Fruit fly (Drosophila melanogaster): ENCODE results near the gene CG15021.
A peak's percentile ranks its signal among the peaks of the same experiment; 100 is the strongest.

CG15021 gene

DNA sequence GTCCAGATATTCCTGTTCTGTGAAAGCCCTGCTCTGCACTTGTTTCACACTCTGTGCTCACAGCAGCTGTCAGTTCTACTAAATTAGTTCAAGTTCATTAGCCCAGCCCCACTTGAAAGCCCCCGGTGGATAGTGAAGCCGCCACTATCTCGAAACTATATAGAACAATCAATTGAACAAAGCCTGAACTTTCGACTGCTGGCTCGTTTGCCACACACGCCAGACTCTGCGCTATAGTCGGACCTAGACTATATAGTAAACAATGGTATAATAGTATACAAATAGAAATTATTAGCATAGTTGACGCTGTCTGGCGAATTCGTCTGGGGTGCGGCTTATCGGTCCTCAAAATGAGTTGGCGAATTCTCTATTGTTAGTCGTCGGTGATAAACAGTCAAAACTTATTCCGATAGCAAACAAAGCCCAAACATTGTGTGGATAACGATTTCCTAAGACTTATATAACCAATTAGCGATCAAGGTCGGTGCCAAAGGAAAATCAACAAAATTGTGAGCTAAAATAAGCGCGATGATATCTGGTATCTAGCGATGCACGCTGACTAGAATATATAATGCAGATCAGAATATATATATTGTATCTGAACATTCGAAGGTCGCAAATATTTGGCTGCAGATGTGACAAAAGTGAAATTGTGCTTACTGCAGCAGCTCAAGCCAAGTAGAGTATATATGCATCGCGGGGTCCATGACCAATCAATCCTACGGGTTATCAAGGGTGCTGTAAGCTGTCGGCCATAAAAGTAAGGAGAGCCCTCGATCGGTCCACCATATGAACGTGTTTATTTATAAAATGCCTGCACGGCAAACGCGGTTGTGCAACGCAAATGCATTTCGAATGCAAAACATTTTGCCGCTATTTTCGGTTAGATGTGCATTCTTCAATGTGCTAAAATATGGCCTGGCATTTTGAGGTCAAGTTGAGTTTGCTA is 20.9 kb upstream of the CG15021 start:
- TF ChIP-seq dl (GFP tag; optimal IDR thresholded peaks at IDR 0.05; ENCODE audit: insufficient read depth in 1 of 2, partially characterized antibody in 2 of 2) (no peak), foxo (GFP tag; optimal IDR thresholded peaks at IDR 0.05) (no peak), Jra (GFP tag; optimal IDR thresholded peaks at IDR 0.05) (no peak), woc (GFP tag; optimal IDR thresholded peaks at IDR 0.05) (no peak), lola (GFP tag; optimal IDR thresholded peaks at IDR 0.05) (no peak), usp (GFP tag; optimal IDR thresholded peaks at IDR 0.05) (no peak), Myc (optimal IDR thresholded peaks at IDR 0.05) (no peak), tai (GFP tag; optimal IDR thresholded peaks at IDR 0.05) (no peak), dmrt93B (GFP tag; optimal IDR thresholded peaks at IDR 0.05) (no peak), OdsH (GFP tag; optimal IDR thresholded peaks at IDR 0.05) (no peak), sv (GFP tag; optimal IDR thresholded peaks at IDR 0.05) (no peak), rgr (GFP tag; optimal IDR thresholded peaks at IDR 0.05) (no peak)

- TF ChIP-seq Rel (GFP tag; optimal IDR thresholded peaks at IDR 0.05): no peak
- peak; percentile 53 for TF ChIP-seq Rel (tag; optimal IDR thresholded peaks at IDR 0.05)
- no peak for TF ChIP-seq Jra (GFP tag; optimal IDR thresholded peaks at IDR 0.05)
Observed at dm6 chr3L:4417068-4417467, 19.5 kb upstream of the CG15021 start.

- TF ChIP-seq lola (GFP tag; optimal IDR thresholded peaks at IDR 0.05) (no peak), tai (GFP tag; optimal IDR thresholded peaks at IDR 0.05) (no peak), Mio (GFP tag; optimal IDR thresholded peaks at IDR 0.05) (no peak), GATAd (GFP tag; optimal IDR thresholded peaks at IDR 0.05) (no peak), foxo (GFP tag; optimal IDR thresholded peaks at IDR 0.05) (no peak), h (GFP tag; optimal IDR thresholded peaks at IDR 0.05) (no peak), Sp1 (GFP tag; optimal IDR thresholded peaks at IDR 0.05) (no peak), Hnf4 (GFP tag; optimal IDR thresholded peaks at IDR 0.05) (no peak), CrebA (GFP tag; optimal IDR thresholded peaks at IDR 0.05; ENCODE audit: borderline replicate concordance) (no peak), Hr78 (GFP tag; optimal IDR thresholded peaks at IDR 0.05) (no peak), sage (GFP tag; optimal IDR thresholded peaks at IDR 0.05) (no peak), N (GFP tag; optimal IDR thresholded peaks at IDR 0.05) (no peak), brk (GFP tag; optimal IDR thresholded peaks at IDR 0.05) (no peak), psq (GFP tag; optimal IDR thresholded peaks at IDR 0.05) (no peak), Abd-B (GFP tag; optimal IDR thresholded peaks at IDR 0.05) (no peak), CG32264 (GFP tag; optimal IDR thresholded peaks at IDR 0.05) (no peak), ey (GFP tag; optimal IDR thresholded peaks at IDR 0.05) (no peak), br (GFP tag; optimal IDR thresholded peaks at IDR 0.05) (no peak), dsf (GFP tag; optimal IDR thresholded peaks at IDR 0.05; ENCODE audit: borderline replicate concordance) (no peak), pan (optimal IDR thresholded peaks at IDR 0.05) (no peak)
Observed at dm6 chr3L:4417543-4417942, 19.0 kb upstream of the CG15021 start.

DNA sequence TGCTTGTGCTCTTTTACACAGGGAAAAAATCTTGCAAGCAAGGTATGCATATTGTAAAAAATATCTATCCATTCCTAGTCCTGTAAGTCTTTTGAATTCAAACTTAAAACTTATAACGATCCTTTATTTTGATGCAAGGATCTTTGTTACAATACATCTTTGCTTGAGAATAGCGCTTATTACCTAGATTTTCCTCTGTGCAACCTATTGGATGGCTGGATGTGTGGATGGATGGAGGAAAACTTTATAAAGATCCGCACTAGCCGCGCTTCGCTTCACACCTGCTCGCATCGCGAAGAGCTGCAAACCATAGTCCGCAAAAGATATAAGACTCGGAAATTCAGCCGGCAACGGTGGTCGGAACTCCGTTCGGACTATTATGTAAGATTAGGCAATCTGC is 15.2 kb upstream of the CG15021 start, which contains the start of gene CG15020:
Gene CG15020 (plus strand): TSS at position 301 of the 400 bp plus-strand sequence.
- no peak for TF ChIP-seq usp (GFP tag; optimal IDR thresholded peaks at IDR 0.05)
- TF ChIP-seq GATAd (GFP tag; optimal IDR thresholded peaks at IDR 0.05): no peak
- no peak for TF ChIP-seq jim (GFP tag; optimal IDR thresholded peaks at IDR 0.05)
- no peak for TF ChIP-seq OdsH (GFP tag; optimal IDR thresholded peaks at IDR 0.05)
- TF ChIP-seq foxo (GFP tag; optimal IDR thresholded peaks at IDR 0.05): no peak
- no peak for TF ChIP-seq Hr78 (GFP tag; optimal IDR thresholded peaks at IDR 0.05)
- TF ChIP-seq tai (GFP tag; optimal IDR thresholded peaks at IDR 0.05): no peak
- TF ChIP-seq CrebA (GFP tag; optimal IDR thresholded peaks at IDR 0.05; ENCODE audit: borderline replicate concordance): no peak
- TF ChIP-seq psq (GFP tag; optimal IDR thresholded peaks at IDR 0.05): no peak
- TF ChIP-seq pan (optimal IDR thresholded peaks at IDR 0.05): no peak
- TF ChIP-seq dl (GFP tag; optimal IDR thresholded peaks at IDR 0.05; ENCODE audit: insufficient read depth in 1 of 2, partially characterized antibody in 2 of 2): no peak
- no peak for TF ChIP-seq Hnf4 (GFP tag; optimal IDR thresholded peaks at IDR 0.05)
- no peak for TF ChIP-seq N (GFP tag; optimal IDR thresholded peaks at IDR 0.05)
- no peak for TF ChIP-seq Abd-B (GFP tag; optimal IDR thresholded peaks at IDR 0.05)
- TF ChIP-seq Mio (GFP tag; optimal IDR thresholded peaks at IDR 0.05): no peak
- TF ChIP-seq Hr83 (GFP tag; optimal IDR thresholded peaks at IDR 0.05; ENCODE audit: poor library complexity, severe bottlenecking): no peak
- no peak for TF ChIP-seq Sp1 (GFP tag; optimal IDR thresholded peaks at IDR 0.05)
- no peak for TF ChIP-seq Vsx2 (GFP tag; optimal IDR thresholded peaks at IDR 0.05; ENCODE audit: partially characterized antibody)

Data from whole organism, wandering third instar larva.